Worm (Caenorhabditis elegans) whole organism, L1 larva: ENCODE results near the gene snf-9.

ENCODE experiments used
- C16A3.4 ChIP-seq: fragments of 150-350 bp; optimal IDR thresholded peaks from 2 replicates; lab custom pipeline; 2014; ENCODE audit warnings: missing biosample characterization, missing genetic modification characterization
- F16B12.6 ChIP-seq: fragments of 150-350 bp; optimal IDR thresholded peaks from 2 replicates; lab custom pipeline; 2014; ENCODE audit warnings: missing biosample characterization, missing genetic modification characterization
- blmp-1 ChIP-seq: fragments of 150-350 bp; optimal IDR thresholded peaks from 2 replicates; lab custom pipeline; 2014; ENCODE audit warnings: missing biosample characterization, missing genetic modification characterization
- ceh-82 ChIP-seq, 3 experiments: fragments of 150-350 bp in 1 of 3; sonication (generic microtip) in 2 of 3; optimal IDR thresholded peaks; 2 replicates each; lab custom pipeline; 2014 to 2017; ENCODE audit warnings: missing biosample characterization in 3 of 3, missing genetic modification characterization in 3 of 3
- ces-1 ChIP-seq: fragments of 150-350 bp; optimal IDR thresholded peaks from 2 replicates; lab custom pipeline; 2014; ENCODE audit warnings: missing biosample characterization, missing genetic modification reagents, missing genetic modification characterization
- dsc-1 ChIP-seq: sonication (generic microtip); optimal IDR thresholded peaks from 2 replicates; lab custom pipeline; 2016; ENCODE audit warnings: mild to moderate bottlenecking, missing genetic modification characterization, missing compliant biosample characterization
- efl-1 ChIP-seq, 4 experiments: fragments of 150-350 bp; optimal IDR thresholded peaks in 3 of 4; peaks in 1 of 4; 1 replicate in 1 of 4; 2 replicates in 3 of 4; lab custom pipeline; 2014; ENCODE audit warnings: missing biosample characterization in 2 of 4, missing genetic modification characterization in 2 of 4, missing genetic modification reagents in 2 of 4
- efl-3 ChIP-seq: fragments of 200-800 bp; sonication (Bioruptor generic); optimal IDR thresholded peaks from 2 replicates; lab custom pipeline; 2018; ENCODE audit warnings: mild to moderate bottlenecking, missing genetic modification characterization, missing compliant biosample characterization
- egl-13 ChIP-seq: sonication (generic microtip); optimal IDR thresholded peaks from 2 replicates; lab custom pipeline; 2016; ENCODE audit warnings: missing genotype, missing genetic modification reagents, missing genetic modification characterization, missing compliant biosample characterization
- elt-2 ChIP-seq: sonication (generic microtip); optimal IDR thresholded peaks from 2 replicates; lab custom pipeline; 2016; ENCODE audit warnings: missing genetic modification characterization, mild to moderate bottlenecking, inconsistent platforms, missing compliant biosample characterization, missing genetic modification reagents
- elt-3 ChIP-seq, 6 experiments: fragments of 150-350 bp in 1 of 6; sonication (generic microtip); optimal IDR thresholded peaks; 2 replicates each; lab custom pipeline; 2017 to 2018; ENCODE audit warnings: missing biosample characterization in 6 of 6, missing genetic modification characterization in 6 of 6, inconsistent platforms in 1 of 6
- fkh-4 ChIP-seq: sonication (generic microtip); optimal IDR thresholded peaks from 2 replicates; lab custom pipeline; 2016; ENCODE audit warnings: missing compliant biosample characterization, missing genetic modification characterization, borderline replicate concordance
- fkh-8 ChIP-seq: sonication (generic microtip); optimal IDR thresholded peaks from 2 replicates; lab custom pipeline; 2016; ENCODE audit warnings: mild to moderate bottlenecking, missing genetic modification characterization, missing compliant biosample characterization
- fos-1 ChIP-seq: fragments of 150-350 bp; optimal IDR thresholded peaks from 2 replicates; lab custom pipeline; 2014; ENCODE audit warnings: missing biosample characterization, missing genetic modification characterization
- hlh-17 ChIP-seq: fragments of 200-800 bp; sonication (Bioruptor generic); optimal IDR thresholded peaks from 2 replicates; lab custom pipeline; 2018; ENCODE audit warnings: missing genetic modification characterization, mild to moderate bottlenecking, missing compliant biosample characterization, moderate library complexity, borderline replicate concordance
- hlh-4 ChIP-seq: sonication (generic microtip); optimal IDR thresholded peaks from 2 replicates; lab custom pipeline; 2016; ENCODE audit warnings: mild to moderate bottlenecking, missing genetic modification characterization, missing compliant biosample characterization
- isw-1 ChIP-seq: fragments of 200-800 bp; sonication (Bioruptor generic); IDR thresholded peaks from 2 replicates; pipeline ENCODE4 v1.3.6; 2022; ENCODE audit warnings: missing genetic modification characterization, missing compliant biosample characterization
- jun-1 ChIP-seq: fragments of 150-350 bp; optimal IDR thresholded peaks from 2 replicates; lab custom pipeline; 2014; ENCODE audit warnings: missing biosample characterization, missing genetic modification reagents, missing genetic modification characterization
- lin-15B ChIP-seq: fragments of 150-350 bp; sonication (generic microtip); optimal IDR thresholded peaks from 3 replicates; lab custom pipeline; 2014; ENCODE audit warnings: missing biosample characterization, missing genetic modification characterization
- lin-35 ChIP-seq, 2 experiments: fragments of 150-350 bp; optimal IDR thresholded peaks; 2 replicates each; lab custom pipeline; 2014; ENCODE audit warnings: missing biosample characterization in 2 of 2, missing genetic modification characterization in 2 of 2, missing genetic modification reagents in 2 of 2
- lin-39 ChIP-seq: fragments of 150-350 bp; optimal IDR thresholded peaks from 2 replicates; lab custom pipeline; 2014; ENCODE audit warnings: missing biosample characterization, missing genetic modification reagents, missing genetic modification characterization
- lsy-2 ChIP-seq, 2 experiments: fragments of 150-350 bp; optimal IDR thresholded peaks; 2 replicates each; lab custom pipeline; 2014; ENCODE audit warnings: missing biosample characterization in 2 of 2, missing genetic modification characterization in 2 of 2
- mab-9 ChIP-seq: fragments of 200-800 bp; sonication (Bioruptor generic); IDR thresholded peaks from 2 replicates; pipeline ENCODE4 v1.3.6; 2022; ENCODE audit warnings: missing genetic modification reagents, missing genetic modification characterization, missing compliant biosample characterization
- mef-2 ChIP-seq: fragments of 150-350 bp; optimal IDR thresholded peaks from 2 replicates; lab custom pipeline; 2014; ENCODE audit warnings: missing biosample characterization, missing genetic modification characterization
- mep-1 ChIP-seq: fragments of 150-350 bp; optimal IDR thresholded peaks from 2 replicates; lab custom pipeline; 2014; ENCODE audit warnings: missing biosample characterization, missing genetic modification characterization
- nhr-11 ChIP-seq: fragments of 150-350 bp; optimal IDR thresholded peaks from 2 replicates; lab custom pipeline; 2014; ENCODE audit warnings: missing biosample characterization, missing genetic modification characterization
- nhr-19 ChIP-seq: fragments of 200-800 bp; sonication (Bioruptor generic); conservative IDR thresholded peaks from 2 replicates; pipeline ENCODE4 v1.3.6; 2022; ENCODE audit warnings: missing genetic modification characterization, missing compliant biosample characterization
- nhr-20 ChIP-seq: sonication (generic microtip); optimal IDR thresholded peaks from 2 replicates; lab custom pipeline; 2016; ENCODE audit warnings: mild to moderate bottlenecking, missing genetic modification characterization, missing compliant biosample characterization
- nhr-28 ChIP-seq: fragments of 150-350 bp; optimal IDR thresholded peaks from 2 replicates; lab custom pipeline; 2014; ENCODE audit warnings: missing biosample characterization, missing genetic modification characterization
- nhr-84 ChIP-seq: sonication (generic microtip); optimal IDR thresholded peaks from 2 replicates; lab custom pipeline; 2017; ENCODE audit warnings: missing biosample characterization, missing genetic modification characterization
- nhr-85 ChIP-seq: sonication (generic microtip); peaks from one replicate; lab custom pipeline; 2016; ENCODE audit warnings: missing genetic modification characterization, inconsistent platforms, missing compliant biosample characterization
- nhr-90 ChIP-seq: sonication (generic microtip); optimal IDR thresholded peaks from 2 replicates; lab custom pipeline; 2016; ENCODE audit warnings: mild to moderate bottlenecking, missing genetic modification characterization, missing compliant biosample characterization; ENCODE audit not compliant: poor library complexity
- pax-3 ChIP-seq: fragments of 200-800 bp; sonication (Bioruptor generic); optimal IDR thresholded peaks from 2 replicates; lab custom pipeline; 2018; ENCODE audit warnings: mild to moderate bottlenecking, missing genetic modification characterization, moderate library complexity, missing compliant biosample characterization
- pqm-1 ChIP-seq: sonication (generic microtip); optimal IDR thresholded peaks from 3 replicates; lab custom pipeline; 2017; ENCODE audit warnings: missing biosample characterization, missing genetic modification characterization
- rnt-1 ChIP-seq: sonication (generic microtip); optimal IDR thresholded peaks from 2 replicates; lab custom pipeline; 2016; ENCODE audit warnings: mild to moderate bottlenecking, missing genetic modification characterization, moderate library complexity, missing compliant biosample characterization
- snu-23 ChIP-seq: sonication (generic microtip); optimal IDR thresholded peaks from 2 replicates; lab custom pipeline; 2016; ENCODE audit warnings: missing genetic modification characterization, missing compliant biosample characterization
- sox-4 ChIP-seq: sonication (generic microtip); optimal IDR thresholded peaks from 2 replicates; lab custom pipeline; 2016; ENCODE audit warnings: missing genetic modification characterization, missing compliant biosample characterization
- sup-37 ChIP-seq: fragments of 200-800 bp; sonication (Bioruptor generic); optimal IDR thresholded peaks from 2 replicates; lab custom pipeline; 2018; ENCODE audit warnings: mild to moderate bottlenecking, missing genetic modification characterization, missing compliant biosample characterization
- tlp-1 ChIP-seq: fragments of 150-350 bp; optimal IDR thresholded peaks from 2 replicates; lab custom pipeline; 2014; ENCODE audit warnings: missing biosample characterization, missing genetic modification characterization
- unc-130 ChIP-seq: fragments of 150-350 bp; optimal IDR thresholded peaks from 2 replicates; lab custom pipeline; 2017; ENCODE audit warnings: missing biosample characterization, missing genetic modification characterization, inconsistent platforms
- zag-1 ChIP-seq: fragments of 150-350 bp; optimal IDR thresholded peaks from 2 replicates; lab custom pipeline; 2014; ENCODE audit warnings: missing biosample characterization, missing genetic modification characterization
- zip-4 ChIP-seq: fragments of 200-800 bp; sonication (Bioruptor generic); optimal IDR thresholded peaks from 2 replicates; lab custom pipeline; 2018; ENCODE audit warnings: mild to moderate bottlenecking, missing genetic modification characterization, moderate library complexity, missing compliant biosample characterization
- ztf-11 ChIP-seq, 2 experiments: sonication (generic microtip); optimal IDR thresholded peaks; 2 replicates each; lab custom pipeline; 2016 to 2017; ENCODE audit warnings: missing genetic modification characterization in 2 of 2, missing biosample characterization in 1 of 2, missing compliant biosample characterization in 1 of 2
- ztf-4 ChIP-seq: fragments of 150-350 bp; optimal IDR thresholded peaks from 2 replicates; lab custom pipeline; 2014; ENCODE audit warnings: missing biosample characterization, missing genetic modification characterization

snf-9 gene

DNA sequence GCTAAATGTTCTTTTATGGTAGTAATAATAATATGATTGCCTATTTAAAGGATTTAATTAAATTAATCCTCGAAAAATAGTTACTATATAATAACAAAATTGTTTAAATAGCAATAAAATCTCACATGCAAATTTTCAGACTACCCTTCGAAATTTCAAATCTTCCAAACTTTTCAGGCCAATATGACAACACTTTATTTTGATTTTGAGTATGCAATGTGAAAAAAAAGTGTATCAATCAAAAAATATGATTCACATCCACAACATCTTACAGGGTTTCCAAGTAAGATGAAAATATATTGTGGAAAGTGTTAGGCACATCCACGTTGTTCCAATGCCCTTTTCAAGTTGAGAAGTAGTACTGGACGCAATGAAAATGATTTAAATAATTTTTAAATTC, at the start of gene snf-9:
Gene snf-9, plus strand, starts transcription at position 301 of the 400 bp plus-strand sequence.
- no peak for TF ChIP-seq lin-15B (tag; lab: Kevin White, UChicago)
- no peak for TF ChIP-seq mef-2 (tag; lab: Kevin White, UChicago)
- TF ChIP-seq unc-130 (tag; lab: Kevin White, UChicago), result no peak
- TF ChIP-seq egl-13 (tag; lab: Kevin White, UChicago), result no peak
- no peak for TF ChIP-seq blmp-1 (tag; lab: Kevin White, UChicago)
- TF ChIP-seq zag-1 (tag; lab: Kevin White, UChicago), result no peak
- no peak for TF ChIP-seq nhr-85
- TF ChIP-seq nhr-19, result no peak
- TF ChIP-seq hlh-17 (GFP tag; lab: Kevin White, UChicago), result no peak
- no peak for TF ChIP-seq zip-4 (GFP tag; lab: Kevin White, UChicago)
- no peak for TF ChIP-seq ztf-11 (tag; optimal IDR thresholded peaks at IDR 0.05; lab: Kevin White, UChicago)
- TF ChIP-seq F16B12.6 (tag; lab: Kevin White, UChicago), result no peak
- TF ChIP-seq fkh-4 (tag; lab: Kevin White, UChicago), result no peak
- no peak for TF ChIP-seq efl-1 (optimal IDR thresholded peaks at IDR 0.05; lab: Kevin White, UChicago)
- TF ChIP-seq efl-1 (GFP tag; optimal IDR thresholded peaks at IDR 0.05 in 1 of 2; lab: Kevin White, UChicago), result no peak
- no peak for TF ChIP-seq hlh-4 (tag; lab: Kevin White, UChicago)

- TF ChIP-seq efl-1 (optimal IDR thresholded peaks at IDR 0.05; lab: Kevin White, UChicago) (no peak), efl-1 (GFP tag; optimal IDR thresholded peaks at IDR 0.05 in 1 of 2; lab: Kevin White, UChicago) (peak in 1 of 2 experiments; percentile 6), nhr-85 (no peak)
Observed at ce11 chrIV:17262385-17262784, 49.6 kb upstream of the snf-9 start, which contains the start of gene ZK550.6. Gene ZK550.6, minus strand, starts transcription at chrIV:17262485.

DNA sequence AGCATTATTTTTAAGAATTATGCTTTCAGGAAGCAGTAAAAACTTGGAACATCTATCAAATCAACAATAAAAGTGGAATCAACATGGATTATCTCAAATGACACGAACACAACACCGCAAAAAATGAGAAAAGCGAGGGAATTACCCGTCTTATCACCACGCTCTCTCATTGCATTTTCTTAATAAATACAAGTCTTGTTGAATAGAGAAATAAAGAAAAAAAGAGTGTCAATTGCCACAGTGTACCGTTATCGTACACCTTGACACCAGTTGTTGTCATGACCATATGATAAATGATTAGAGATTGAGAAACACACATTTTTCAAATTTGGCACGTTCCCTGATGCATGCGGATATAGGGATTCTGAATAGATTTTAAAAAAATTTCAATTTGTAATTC, 48.2 kb upstream of the snf-9 start:
- TF ChIP-seq nhr-20 (tag; lab: Kevin White, UChicago) (peak; percentile 27), jun-1 (tag; lab: Kevin White, UChicago) (no peak), snu-23 (GFP tag; lab: Kevin White, UChicago) (peak; percentile 20), blmp-1 (tag; lab: Kevin White, UChicago) (peak; percentile 52), ztf-4 (tag; lab: Kevin White, UChicago) (no peak), ztf-11 (tag; optimal IDR thresholded peaks at IDR 0.05; lab: Kevin White, UChicago) (no peak), nhr-28 (tag; lab: Kevin White, UChicago) (no peak), tlp-1 (tag; lab: Kevin White, UChicago) (no peak), nhr-84 (tag; lab: Kevin White, UChicago) (no peak), pqm-1 (tag; lab: Kevin White, UChicago) (peak; percentile 6), elt-3 (tag; optimal IDR thresholded peaks at IDR 0.05; lab: Kevin White, UChicago) (peak in 2 of 6 experiments; percentile 0 to 24), lin-35 (GFP tag; optimal IDR thresholded peaks at IDR 0.05; lab: Kevin White, UChicago) (peak in 1 of 2 experiments; percentile 69), fos-1 (tag; lab: Kevin White, UChicago) (no peak), lin-15B (tag; lab: Kevin White, UChicago) (no peak), elt-2 (tag; lab: Kevin White, UChicago) (peak; percentile 85), lsy-2 (tag; optimal IDR thresholded peaks at IDR 0.05; lab: Kevin White, UChicago) (peak in 1 of 2 experiments; percentile 17), nhr-90 (tag; lab: Kevin White, UChicago) (peak; percentile 15), mep-1 (tag; lab: Kevin White, UChicago) (no peak), fkh-8 (no peak)

- TF ChIP-seq C16A3.4 (tag; lab: Kevin White, UChicago) (no peak), nhr-85 (no peak), nhr-28 (tag; lab: Kevin White, UChicago) (no peak), mab-9 (GFP tag; lab: Robert Waterston, UW) (no peak), nhr-11 (tag; lab: Kevin White, UChicago) (no peak), nhr-19 (no peak), sup-37 (GFP tag; lab: Kevin White, UChicago) (no peak), sox-4 (tag; lab: Kevin White, UChicago) (no peak), lin-39 (tag; lab: Kevin White, UChicago) (no peak), fkh-8 (no peak), efl-3 (GFP tag; lab: Kevin White, UChicago) (no peak), fkh-4 (tag; lab: Kevin White, UChicago) (no peak), pax-3 (tag; lab: Kevin White, UChicago) (no peak), ceh-82 (tag; optimal IDR thresholded peaks at IDR 0.05; lab: Kevin White, UChicago) (no peak), ces-1 (GFP tag; lab: Kevin White, UChicago) (no peak), isw-1 (no peak), rnt-1 (tag; lab: Kevin White, UChicago) (no peak), dsc-1 (tag; lab: Kevin White, UChicago) (no peak)
Observed at ce11 chrIV:17264714-17265113, 47.2 kb upstream of the snf-9 start, which contains the start of gene F26D10.13. Gene F26D10.13, minus strand, starts transcription at chrIV:17264814.
